Worm (Caenorhabditis elegans) whole organism, late embryonic: Measurements from ENCODE around the gene B0391.14.
"Not testable (repeated sequence)": the region's sequence is repeated elsewhere in the genome, so short reads cannot be mapped to it uniquely, and the experiment has no call there.

Experiments
- C38D4.7 ChIP-seq: fragments of 200-800 bp; sonication (Bioruptor generic); optimal IDR thresholded peaks from 2 replicates; lab custom pipeline; 2018; ENCODE audit warnings: mild to moderate bottlenecking, missing genetic modification characterization, moderate library complexity, missing compliant biosample characterization
- F13H6.1 ChIP-seq: sonication (generic microtip); optimal IDR thresholded peaks from 2 replicates; lab custom pipeline; 2016; ENCODE audit warnings: missing genetic modification characterization, missing compliant biosample characterization
- T23F11.4 ChIP-seq: fragments of 200-800 bp; sonication (Bioruptor generic); optimal IDR thresholded peaks from 2 replicates; lab custom pipeline; 2018; ENCODE audit warnings: mild to moderate bottlenecking, missing genetic modification characterization, missing compliant biosample characterization
- ceh-14 ChIP-seq: sonication (generic microtip); optimal IDR thresholded peaks from 2 replicates; lab custom pipeline; 2016; ENCODE audit warnings: missing genotype, missing genetic modification characterization, missing compliant biosample characterization
- ceh-18 ChIP-seq: sonication (generic microtip); optimal IDR thresholded peaks from 2 replicates; lab custom pipeline; 2016; ENCODE audit warnings: missing genetic modification characterization, missing compliant biosample characterization
- ceh-19 ChIP-seq: fragments of 200-800 bp; sonication (Bioruptor generic); optimal IDR thresholded peaks from 2 replicates; lab custom pipeline; 2018; ENCODE audit warnings: mild to moderate bottlenecking, missing genetic modification characterization, missing compliant biosample characterization
- ceh-2 ChIP-seq: sonication (generic microtip); optimal IDR thresholded peaks from 2 replicates; lab custom pipeline; 2016; ENCODE audit warnings: missing genotype, missing genetic modification characterization, missing compliant biosample characterization
- ceh-22 ChIP-seq: sonication (generic microtip); optimal IDR thresholded peaks from 2 replicates; lab custom pipeline; 2017; ENCODE audit warnings: missing biosample characterization, missing genetic modification characterization
- ceh-30 ChIP-seq: fragments of 150-350 bp; optimal IDR thresholded peaks from 2 replicates; lab custom pipeline; 2014; ENCODE audit warnings: missing biosample characterization, missing genetic modification characterization
- ceh-31 ChIP-seq: sonication (generic microtip); optimal IDR thresholded peaks from 2 replicates; lab custom pipeline; 2016; ENCODE audit warnings: missing genetic modification characterization, missing compliant biosample characterization
- ceh-34 ChIP-seq: sonication (generic microtip); optimal IDR thresholded peaks from 2 replicates; lab custom pipeline; 2016; ENCODE audit warnings: mild to moderate bottlenecking, missing genetic modification characterization, missing compliant biosample characterization
- ceh-45 ChIP-seq: fragments of 200-800 bp; sonication (Bioruptor generic); IDR thresholded peaks from 2 replicates; pipeline ENCODE4 v1.3.6; 2022; ENCODE audit warnings: missing genetic modification reagents, missing genetic modification characterization, missing compliant biosample characterization
- ceh-48 ChIP-seq: sonication (generic microtip); optimal IDR thresholded peaks from 2 replicates; lab custom pipeline; 2016; ENCODE audit warnings: missing genetic modification characterization, inconsistent platforms, missing compliant biosample characterization
- ceh-9 ChIP-seq: sonication (generic microtip); optimal IDR thresholded peaks from 2 replicates; lab custom pipeline; 2016; ENCODE audit warnings: mild to moderate bottlenecking, missing genetic modification characterization, inconsistent platforms, missing compliant biosample characterization
- che-1 ChIP-seq: sonication (generic microtip); optimal IDR thresholded peaks from 2 replicates; lab custom pipeline; 2016; ENCODE audit warnings: mild to moderate bottlenecking, missing genetic modification characterization, missing compliant biosample characterization
- dmd-4 ChIP-seq: sonication (generic microtip); optimal IDR thresholded peaks from 2 replicates; lab custom pipeline; 2016; ENCODE audit warnings: borderline replicate concordance, missing genetic modification characterization, missing compliant biosample characterization
- ets-4 ChIP-seq: sonication (generic microtip); optimal IDR thresholded peaks from 2 replicates; lab custom pipeline; 2016; ENCODE audit warnings: missing genetic modification characterization, missing compliant biosample characterization
- fkh-10 ChIP-seq: fragments of 150-350 bp; optimal IDR thresholded peaks from 2 replicates; lab custom pipeline; 2014; ENCODE audit warnings: missing biosample characterization, missing genetic modification reagents, missing genetic modification characterization
- fkh-6 ChIP-seq: sonication (generic microtip); optimal IDR thresholded peaks from 2 replicates; lab custom pipeline; 2016; ENCODE audit warnings: missing genetic modification characterization, missing compliant biosample characterization
- hlh-13 ChIP-seq: fragments of 200-800 bp; sonication (Bioruptor generic); optimal IDR thresholded peaks from 2 replicates; lab custom pipeline; 2018; ENCODE audit warnings: mild to moderate bottlenecking, missing genetic modification characterization, missing compliant biosample characterization
- hlh-15 ChIP-seq: sonication (generic microtip); optimal IDR thresholded peaks from 2 replicates; lab custom pipeline; 2016; ENCODE audit warnings: missing genetic modification characterization, missing compliant biosample characterization
- hlh-8 ChIP-seq: sonication (generic microtip); optimal IDR thresholded peaks from 2 replicates; lab custom pipeline; 2016; ENCODE audit warnings: missing genotype, missing genetic modification characterization, missing compliant biosample characterization
- lin-11 ChIP-seq: fragments of 200-800 bp; sonication (Bioruptor generic); optimal IDR thresholded peaks from 2 replicates; lab custom pipeline; 2018; ENCODE audit warnings: mild to moderate bottlenecking, missing genetic modification characterization, missing compliant biosample characterization
- madf-2 ChIP-seq: sonication (generic microtip); optimal IDR thresholded peaks from 2 replicates; lab custom pipeline; 2017; ENCODE audit warnings: missing genetic modification characterization, missing compliant biosample characterization
- mec-3 ChIP-seq: sonication (generic microtip); optimal IDR thresholded peaks from 2 replicates; lab custom pipeline; 2016; ENCODE audit warnings: borderline replicate concordance, missing genetic modification characterization, missing compliant biosample characterization
- nhr-11 ChIP-seq: fragments of 150-350 bp; optimal IDR thresholded peaks from 2 replicates; lab custom pipeline; 2014; ENCODE audit warnings: missing biosample characterization, missing genetic modification characterization
- npax-4 ChIP-seq: sonication (generic microtip); optimal IDR thresholded peaks from 2 replicates; lab custom pipeline; 2016; ENCODE audit warnings: missing genetic modification characterization, missing compliant biosample characterization
- odd-2 ChIP-seq: sonication (generic microtip); optimal IDR thresholded peaks from 2 replicates; lab custom pipeline; 2017; ENCODE audit warnings: antibody characterized with exemption, mild to moderate bottlenecking, missing genetic modification characterization, missing compliant biosample characterization
- pqm-1 ChIP-seq: sonication (generic microtip); optimal IDR thresholded peaks from 2 replicates; lab custom pipeline; 2016; ENCODE audit warnings: missing genetic modification characterization, missing compliant biosample characterization
- pros-1 ChIP-seq: fragments of 150-350 bp; optimal IDR thresholded peaks from 2 replicates; lab custom pipeline; 2014; ENCODE audit warnings: missing biosample characterization, missing genetic modification reagents, missing genetic modification characterization
- rnt-1 ChIP-seq: sonication (generic microtip); optimal IDR thresholded peaks from 2 replicates; lab custom pipeline; 2016; ENCODE audit warnings: missing genetic modification characterization, missing compliant biosample characterization
- sox-2 ChIP-seq: fragments of 200-800 bp; sonication (Bioruptor generic); IDR thresholded peaks from 2 replicates; pipeline ENCODE4 v1.3.6; 2022; ENCODE audit warnings: missing genetic modification reagents, missing genetic modification characterization, missing compliant biosample characterization
- tbx-7 ChIP-seq: sonication (generic microtip); optimal IDR thresholded peaks from 2 replicates; lab custom pipeline; 2016; ENCODE audit warnings: missing genotype, missing genetic modification characterization, missing compliant biosample characterization
- unc-86 ChIP-seq: sonication (generic microtip); optimal IDR thresholded peaks from 2 replicates; lab custom pipeline; 2016; ENCODE audit warnings: missing genetic modification characterization, missing compliant biosample characterization
- ztf-16 ChIP-seq: sonication (generic microtip); optimal IDR thresholded peaks from 2 replicates; lab custom pipeline; 2017; ENCODE audit warnings: missing genetic modification characterization, missing compliant biosample characterization

Gene B0391.14

ce11 chrV:15599762-15600161, at the start of gene B0391.14:
Gene B0391.14 (minus strand): TSS chrV:15599862.
- not testable (repeated sequence) for TF ChIP-seq ceh-45 (GFP tag; lab: Robert Waterston, UW); sox-2; hlh-13 (GFP tag; lab: Kevin White, UChicago)

- not testable (repeated sequence) for TF ChIP-seq hlh-13 (GFP tag; lab: Kevin White, UChicago); hlh-8 (tag; lab: Kevin White, UChicago); che-1 (tag; lab: Kevin White, UChicago)
Observed at ce11 chrV:15647536-15648085, 47.9 kb upstream of the B0391.14 start, which contains the start of the genes C55A1.7 and C55A1.6. Gene C55A1.7 (minus strand): TSS chrV:15647636. Gene C55A1.6 (plus strand): TSS chrV:15648035.

- TF ChIP-seq rnt-1 (tag; lab: Kevin White, UChicago) (no peak), T23F11.4 (GFP tag; lab: Kevin White, UChicago) (no peak), ztf-16 (tag; lab: Kevin White, UChicago) (no peak), fkh-10 (GFP tag; lab: Kevin White, UChicago) (no peak), ceh-48 (tag; lab: Kevin White, UChicago) (no peak), pqm-1 (tag; lab: Kevin White, UChicago) (no peak), dmd-4 (tag; lab: Kevin White, UChicago) (no peak), ceh-9 (tag; lab: Kevin White, UChicago) (no peak), npax-4 (tag; lab: Kevin White, UChicago) (no peak), F13H6.1 (tag; lab: Kevin White, UChicago) (no peak), ceh-45 (GFP tag; lab: Robert Waterston, UW) (no peak), ceh-2 (no peak)
Observed at ce11 chrV:15644575-15644974, 44.9 kb upstream of the B0391.14 start, which contains the start of gene str-23. Gene str-23 (plus strand): TSS chrV:15644875.

ce11 chrV:15643192-15643591, 43.5 kb upstream of the B0391.14 start, which contains the start of gene C55A1.4:
Gene C55A1.4 (minus strand): TSS chrV:15643292.
- not testable (repeated sequence) for TF ChIP-seq F13H6.1 (tag; lab: Kevin White, UChicago); ceh-30; pqm-1 (tag; lab: Kevin White, UChicago)

- TF ChIP-seq mec-3 (tag; lab: Kevin White, UChicago) (no peak), ceh-18 (tag; lab: Kevin White, UChicago) (no peak), T23F11.4 (GFP tag; lab: Kevin White, UChicago) (no peak), ceh-31 (no peak), che-1 (tag; lab: Kevin White, UChicago) (no peak), ceh-45 (GFP tag; lab: Robert Waterston, UW) (no peak), sox-2 (no peak), fkh-6 (no peak), hlh-15 (no peak), odd-2 (tag; lab: Kevin White, UChicago) (no peak), hlh-13 (GFP tag; lab: Kevin White, UChicago) (no peak), pros-1 (tag; lab: Kevin White, UChicago) (no peak)
Observed at ce11 chrV:15638853-15639252, 39.2 kb upstream of the B0391.14 start, which contains the start of gene srz-44. Gene srz-44 (minus strand): TSS chrV:15638953.

ce11 chrV:15629543-15629942, 29.9 kb upstream of the B0391.14 start, which contains the start of gene str-248:
Gene str-248 (minus strand): TSS chrV:15629643.
- TF ChIP-seq pros-1 (tag; lab: Kevin White, UChicago) = no peak
- no peak for TF ChIP-seq F13H6.1 (tag; lab: Kevin White, UChicago)
- TF ChIP-seq tbx-7 (tag; lab: Kevin White, UChicago) = no peak
- no peak for TF ChIP-seq ceh-14 (tag; lab: Kevin White, UChicago)
- TF ChIP-seq ceh-9 (tag; lab: Kevin White, UChicago) = no peak
- no peak for TF ChIP-seq nhr-11 (tag; lab: Kevin White, UChicago)
- no peak for TF ChIP-seq ceh-48 (tag; lab: Kevin White, UChicago)
- no peak for TF ChIP-seq ceh-22
- TF ChIP-seq unc-86 (tag; lab: Kevin White, UChicago) = no peak
- TF ChIP-seq C38D4.7 (GFP tag; lab: Kevin White, UChicago) = no peak
- no peak for TF ChIP-seq madf-2
- TF ChIP-seq npax-4 (tag; lab: Kevin White, UChicago) = no peak
- TF ChIP-seq ceh-34 (tag; lab: Kevin White, UChicago) = no peak
- no peak for TF ChIP-seq lin-11
- TF ChIP-seq ceh-19 (GFP tag; lab: Kevin White, UChicago) = no peak
- TF ChIP-seq che-1 (tag; lab: Kevin White, UChicago) = no peak
- no peak for TF ChIP-seq ets-4
- TF ChIP-seq, all 69 proteins: peak for 0
